Fruit fly (Drosophila melanogaster) whole organism, wandering third instar larva: ENCODE data around the gene Spn77Bb.
A peak's percentile ranks its signal among the peaks of the same experiment; 100 is the strongest.

Experiments used
- CG32264 ChIP-seq: fragments of 200-800 bp; sonication (Bioruptor generic); optimal IDR thresholded peaks from 2 replicates; lab custom pipeline; 2016; ENCODE audit warnings: missing biosample characterization, missing genetic modification characterization
- Dfd ChIP-seq: fragments of >200 bp; optimal IDR thresholded peaks from 2 replicates; lab custom pipeline; 2017; ENCODE audit warnings: missing biosample characterization, missing genetic modification characterization
- HLH106 ChIP-seq: fragments of 200-800 bp; optimal IDR thresholded peaks from 3 replicates; lab custom pipeline; 2019; ENCODE audit warnings: missing biosample characterization, mild to moderate bottlenecking, missing genetic modification characterization, moderate library complexity
- Hr83 ChIP-seq: fragments of 200-300 bp; sonication (Bioruptor generic); optimal IDR thresholded peaks from 2 replicates; lab custom pipeline; 2016; ENCODE audit warnings: missing biosample characterization, mild to moderate bottlenecking, missing genetic modification characterization, moderate library complexity; ENCODE audit not compliant: poor library complexity, severe bottlenecking
- Myc ChIP-seq: fragments of >200 bp; optimal IDR thresholded peaks from 2 replicates; lab custom pipeline; 2017
- OdsH ChIP-seq: fragments of 200-800 bp; sonication (Bioruptor generic); optimal IDR thresholded peaks from 2 replicates; lab custom pipeline; 2016; ENCODE audit warnings: missing biosample characterization, mild to moderate bottlenecking, missing genetic modification characterization
- br ChIP-seq: fragments of 200-800 bp; sonication (Bioruptor generic); optimal IDR thresholded peaks from 2 replicates; lab custom pipeline; 2016; ENCODE audit warnings: missing biosample characterization, missing genetic modification characterization
- dl ChIP-seq, 2 experiments: fragments of 175-275, 200-275 bp in 1 of 2; fragments of 200-275 bp in 1 of 2; sonication (Bioruptor generic); optimal IDR thresholded peaks; lab custom pipeline; 2018; ENCODE audit warnings: mild to moderate bottlenecking in 2 of 2, missing biosample characterization in 2 of 2, missing genetic modification characterization in 2 of 2, moderate library complexity in 2 of 2; ENCODE audit not compliant: partially characterized antibody in 2 of 2, insufficient read depth in 1 of 2
- h ChIP-seq: fragments of 200-800 bp; sonication (Bioruptor generic); optimal IDR thresholded peaks from 3 replicates; lab custom pipeline; 2016; ENCODE audit warnings: missing biosample characterization, mild to moderate bottlenecking, missing genetic modification characterization
- jim ChIP-seq: fragments of 175-275, 200-325 bp; sonication (Bioruptor generic); optimal IDR thresholded peaks from 2 replicates; lab custom pipeline; 2016; ENCODE audit warnings: missing biosample characterization, mild to moderate bottlenecking, missing genetic modification characterization
- lola ChIP-seq: fragments of >200 bp; optimal IDR thresholded peaks from 2 replicates; lab custom pipeline; 2017; ENCODE audit warnings: missing biosample characterization, missing genetic modification characterization
- psq ChIP-seq: fragments of 200-800 bp; sonication (Bioruptor generic); optimal IDR thresholded peaks from 3 replicates; lab custom pipeline; 2017; ENCODE audit warnings: missing biosample characterization, mild to moderate bottlenecking, missing genetic modification characterization, moderate library complexity
- rgr ChIP-seq: fragments of 200-800 bp; sonication (Bioruptor generic); optimal IDR thresholded peaks from 3 replicates; lab custom pipeline; 2016; ENCODE audit warnings: missing biosample characterization, mild to moderate bottlenecking, missing genetic modification characterization
- tai ChIP-seq: sonication (Bioruptor generic); optimal IDR thresholded peaks from 2 replicates; lab custom pipeline; 2016; ENCODE audit warnings: missing biosample characterization, missing genetic modification characterization

DNA sequence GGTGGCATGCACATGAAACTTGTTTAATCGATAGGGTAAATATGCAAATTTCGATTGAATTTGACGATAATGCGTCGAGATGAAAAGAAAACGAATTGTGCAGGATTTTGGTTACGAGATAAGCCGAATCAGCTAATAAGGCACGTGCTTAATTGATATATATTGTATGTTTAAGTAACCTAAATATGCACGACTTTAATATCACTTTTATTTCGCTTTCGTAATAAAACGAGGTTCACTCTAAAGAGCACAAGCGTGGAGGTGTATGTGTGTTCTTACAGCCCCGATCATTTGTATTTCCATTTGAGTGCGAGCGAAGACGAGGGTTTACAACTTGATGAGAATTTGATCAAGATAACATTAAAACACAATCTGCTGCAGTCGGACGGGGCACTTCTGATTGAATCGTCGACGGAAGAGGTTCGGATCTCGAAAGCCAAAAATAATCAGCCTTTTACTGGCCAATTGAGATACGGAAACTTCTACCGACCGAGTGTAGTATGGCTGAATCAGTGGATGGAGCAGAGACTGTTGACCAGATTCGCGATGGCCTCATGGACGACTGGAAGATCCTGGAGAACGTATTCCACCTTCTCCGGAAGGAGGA lies 33.1 kb downstream of the Spn77Bb start:
- TF ChIP-seq Myc (no peak), OdsH (peak; percentile 15), Hr83 (peak; percentile 10), HLH106 (no peak), rgr (peak; percentile 13), h (GFP tag; lab: Kevin White, UChicago) (peak; percentile 42), Dfd (GFP tag; lab: Kevin White, UChicago) (no peak), psq (GFP tag; lab: Kevin White, UChicago) (peak; percentile 12), br (GFP tag; lab: Kevin White, UChicago) (no peak), jim (GFP tag; lab: Kevin White, UChicago) (no peak), dl (GFP tag; optimal IDR thresholded peaks at IDR 0.05; lab: Kevin White, UChicago; ENCODE audit: insufficient read depth in 1 of 2, partially characterized antibody in 2 of 2) (no peak), tai (GFP tag; lab: Kevin White, UChicago) (no peak), lola (GFP tag; lab: Kevin White, UChicago) (no peak), CG32264 (GFP tag; lab: Kevin White, UChicago) (no peak)
